Worm (Caenorhabditis elegans): ENCODE results near the gene clec-260.

DNA sequence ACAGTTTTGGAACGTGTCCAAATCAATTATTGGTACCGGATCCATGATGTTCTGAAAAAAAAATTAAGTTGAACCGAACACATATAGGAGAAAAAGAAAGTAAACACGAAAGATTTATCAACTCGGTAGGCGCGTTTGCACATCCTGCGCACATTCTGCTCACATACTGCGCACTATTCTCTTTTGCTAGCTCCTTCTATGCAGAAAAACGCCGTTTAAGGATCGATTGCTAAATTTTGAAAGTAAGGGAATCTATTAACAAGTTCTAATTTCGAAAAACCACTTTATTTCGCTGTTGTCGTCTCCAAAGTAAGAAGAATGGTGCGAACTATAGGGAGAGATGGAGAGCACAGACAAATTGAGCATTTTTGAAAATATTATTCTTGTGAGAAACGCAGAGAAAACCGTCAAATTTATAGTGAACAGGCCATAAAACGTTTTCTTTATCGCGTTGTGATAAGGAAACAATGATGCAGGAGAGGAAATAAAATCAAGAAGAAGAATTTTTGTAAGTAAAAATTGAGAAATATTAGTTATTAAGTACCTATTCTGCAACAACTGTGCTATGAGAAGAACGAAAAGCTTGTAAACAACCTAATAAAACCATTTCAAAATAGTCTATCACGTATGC, 4.2 kb downstream of the clec-260 start, which contains the start of gene Y60A3A.24:
- no peak for TF ChIP-seq rec-8 (tag; optimal IDR thresholded peaks at IDR 0.05)
- no peak for TF ChIP-seq ceh-79 (tag; optimal IDR thresholded peaks at IDR 0.05)
- no peak for TF ChIP-seq ztf-26 (tag; optimal IDR thresholded peaks at IDR 0.05)
- no peak for TF ChIP-seq lsl-1 (GFP tag; optimal IDR thresholded peaks at IDR 0.05)
- no peak for TF ChIP-seq tbx-9 (tag; optimal IDR thresholded peaks at IDR 0.05; ENCODE audit: borderline replicate concordance)
- TF ChIP-seq F49E8.2 (tag; optimal IDR thresholded peaks at IDR 0.05; ENCODE audit: insufficient read depth): no peak
- TF ChIP-seq zfh-2 (GFP tag; conservative IDR thresholded peaks at IDR 0.05): no peak
- no peak for TF ChIP-seq nhr-90 (tag; optimal IDR thresholded peaks at IDR 0.05)
- TF ChIP-seq dpl-1 (GFP tag; optimal IDR thresholded peaks at IDR 0.05): no peak
- TF ChIP-seq sea-2 (GFP tag; IDR thresholded peaks at IDR 0.05): no peak
- TF ChIP-seq Y53F4B.3 (GFP tag; IDR thresholded peaks at IDR 0.05): no peak
- no peak for TF ChIP-seq ceh-58 (GFP tag; IDR thresholded peaks at IDR 0.05)
- TF ChIP-seq akir-1 (GFP tag; optimal IDR thresholded peaks at IDR 0.05): no peak
